Worm (Caenorhabditis elegans): ENCODE results near the gene T10G3.8.
A peak's percentile ranks its signal among the peaks of the same experiment; 100 is the strongest.

Gene T10G3.8

DNA sequence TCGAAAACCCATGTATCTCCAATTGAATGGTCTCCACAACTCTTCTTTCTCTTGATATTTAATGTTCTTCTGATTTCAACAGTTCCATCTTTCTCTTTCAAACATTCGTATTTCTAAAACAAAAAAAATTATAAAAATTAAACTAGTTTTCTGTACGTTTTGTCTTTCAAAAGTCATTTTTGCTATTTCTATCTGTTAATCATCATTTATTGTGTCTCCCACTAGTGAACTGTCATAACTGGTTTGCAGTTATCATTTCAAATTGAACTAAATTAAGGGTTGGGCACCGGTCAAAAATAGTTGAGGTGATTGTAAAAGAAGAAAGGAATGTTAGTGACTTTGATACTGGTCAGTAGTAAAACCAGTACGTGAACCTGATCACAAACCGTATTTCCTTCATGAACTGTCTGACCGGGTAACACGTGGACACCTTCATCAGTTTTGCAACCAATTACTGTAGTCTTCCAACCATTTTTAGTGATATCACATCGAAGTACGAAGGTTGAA lies 12.1 kb upstream of the T10G3.8 start:
- TF ChIP-seq fkh-2 (tag; optimal IDR thresholded peaks at IDR 0.05) (no peak), elt-3 (tag; optimal IDR thresholded peaks at IDR 0.05) (peak in 1 of 3 experiments; percentile 30), mdl-1 (tag; optimal IDR thresholded peaks at IDR 0.05) (no peak), elt-1 (tag; optimal IDR thresholded peaks at IDR 0.05) (no peak), lin-39 (tag; optimal IDR thresholded peaks at IDR 0.05) (no peak), nhr-237 (tag; optimal IDR thresholded peaks at IDR 0.05) (no peak)

DNA sequence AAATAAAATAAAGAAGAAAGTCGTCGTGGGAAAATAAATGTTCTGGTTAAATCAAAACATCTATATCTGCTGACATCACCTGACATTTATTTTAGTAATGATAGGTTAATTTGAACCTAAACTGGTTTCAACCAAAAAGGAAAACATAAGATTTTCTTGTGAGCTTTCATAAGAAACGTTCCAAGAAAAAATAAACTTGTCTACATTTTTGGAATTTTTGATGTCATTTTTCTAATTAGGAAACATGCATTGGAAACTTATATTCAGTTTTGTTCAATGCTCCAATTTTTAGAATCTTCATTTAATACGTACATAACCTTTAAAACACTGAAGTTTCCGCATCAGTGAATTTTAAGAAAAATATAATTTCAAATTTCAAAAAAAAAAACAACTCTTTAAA lies 9.5 kb upstream of the T10G3.8 start:
- TF ChIP-seq nhr-76 (tag; optimal IDR thresholded peaks at IDR 0.05): no peak
- no peak for TF ChIP-seq ceh-16 (tag; optimal IDR thresholded peaks at IDR 0.05)
- no peak for TF ChIP-seq unc-39 (tag; optimal IDR thresholded peaks at IDR 0.05)
- TF ChIP-seq nhr-43 (tag; optimal IDR thresholded peaks at IDR 0.05; ENCODE audit: poor library complexity, severe bottlenecking): no peak
- TF ChIP-seq nhr-11 (tag; optimal IDR thresholded peaks at IDR 0.05): no peak

DNA sequence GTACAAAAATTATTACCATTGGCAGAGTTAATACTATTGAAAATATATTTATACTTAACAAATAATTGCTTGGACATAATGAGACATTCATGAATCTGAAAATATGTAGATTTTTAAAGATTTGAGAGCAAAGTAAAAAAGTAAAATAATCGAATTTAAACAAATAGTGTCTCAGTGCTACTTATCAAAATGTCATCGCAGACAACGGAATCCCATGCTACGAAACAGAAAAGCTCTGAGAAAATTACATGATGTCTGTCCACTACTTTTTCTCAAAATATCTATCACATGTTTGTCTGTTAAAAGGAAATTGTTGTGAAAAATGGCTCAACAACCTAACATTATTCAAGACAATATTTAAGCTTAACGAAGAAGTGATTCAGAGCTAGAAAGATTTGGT lies 8.1 kb upstream of the T10G3.8 start, which contains the start of gene T10G3.4:
TSS of gene T10G3.4 (minus strand) at position 101 of the 400 bp plus-strand sequence.
- TF ChIP-seq nhr-28 (tag; optimal IDR thresholded peaks at IDR 0.05): no peak
- TF ChIP-seq skn-1 (tag; optimal IDR thresholded peaks at IDR 0.05): no peak
- TF ChIP-seq jun-1 (tag; optimal IDR thresholded peaks at IDR 0.05): no peak
- no peak for TF ChIP-seq snpc-4 (tag; optimal IDR thresholded peaks at IDR 0.05)
- TF ChIP-seq ceh-82 (tag; optimal IDR thresholded peaks at IDR 0.05): no peak
- no peak for TF ChIP-seq egl-5 (tag; optimal IDR thresholded peaks at IDR 0.05)
- no peak for TF ChIP-seq nhr-237 (tag; optimal IDR thresholded peaks at IDR 0.05)
- TF ChIP-seq zag-1 (tag; optimal IDR thresholded peaks at IDR 0.05): no peak
- TF ChIP-seq egl-27 (tag; optimal IDR thresholded peaks at IDR 0.05): no peak
- no peak for TF ChIP-seq elt-3 (tag; optimal IDR thresholded peaks at IDR 0.05)

DNA sequence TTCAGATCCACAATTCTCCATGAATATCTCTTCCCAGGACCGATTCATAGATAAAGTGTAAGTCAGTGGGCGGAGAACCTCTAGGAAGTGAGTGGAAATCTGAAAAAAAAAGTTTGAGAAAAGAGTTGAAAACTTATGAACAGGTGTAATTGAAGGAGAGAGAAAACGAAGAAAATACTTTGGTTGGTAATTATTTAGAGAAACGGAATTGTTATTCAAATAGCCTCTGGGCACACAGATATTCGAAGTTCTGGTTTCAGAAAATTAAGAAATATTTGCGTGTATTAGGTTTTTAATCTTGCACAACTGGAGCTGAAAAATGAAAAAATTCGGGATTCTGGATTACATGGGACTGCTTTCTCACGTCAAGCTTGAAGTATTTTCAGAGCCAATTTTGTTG lies 3.5 kb upstream of the T10G3.8 start, which contains the start of gene T10G3.2:
TSS of gene T10G3.2 (minus strand) at position 101 of the 400 bp plus-strand sequence.
- TF ChIP-seq unc-62 (GFP tag; optimal IDR thresholded peaks at IDR 0.05): no peak
- TF ChIP-seq nhr-77 (tag; optimal IDR thresholded peaks at IDR 0.05): no peak
- no peak for TF ChIP-seq ztf-4 (tag; optimal IDR thresholded peaks at IDR 0.05)
- no peak for TF ChIP-seq ZK546.5 (tag; optimal IDR thresholded peaks at IDR 0.05)
- no peak for TF ChIP-seq jun-1 (tag; optimal IDR thresholded peaks at IDR 0.05)
- TF ChIP-seq skn-1 (tag; optimal IDR thresholded peaks at IDR 0.05): no peak
- TF ChIP-seq nhr-76 (tag; optimal IDR thresholded peaks at IDR 0.05): no peak
- no peak for TF ChIP-seq nhr-12 (tag; optimal IDR thresholded peaks at IDR 0.05)
- no peak for TF ChIP-seq egl-5 (tag; optimal IDR thresholded peaks at IDR 0.05)
- TF ChIP-seq nhr-43 (tag; optimal IDR thresholded peaks at IDR 0.05; ENCODE audit: poor library complexity, severe bottlenecking): no peak
- no peak for TF ChIP-seq mdl-1 (tag; optimal IDR thresholded peaks at IDR 0.05)
- TF ChIP-seq unc-39 (tag; optimal IDR thresholded peaks at IDR 0.05): no peak
- TF ChIP-seq ceh-82 (tag; optimal IDR thresholded peaks at IDR 0.05): no peak
- no peak for TF ChIP-seq aly-2 (tag; optimal IDR thresholded peaks at IDR 0.05)

DNA sequence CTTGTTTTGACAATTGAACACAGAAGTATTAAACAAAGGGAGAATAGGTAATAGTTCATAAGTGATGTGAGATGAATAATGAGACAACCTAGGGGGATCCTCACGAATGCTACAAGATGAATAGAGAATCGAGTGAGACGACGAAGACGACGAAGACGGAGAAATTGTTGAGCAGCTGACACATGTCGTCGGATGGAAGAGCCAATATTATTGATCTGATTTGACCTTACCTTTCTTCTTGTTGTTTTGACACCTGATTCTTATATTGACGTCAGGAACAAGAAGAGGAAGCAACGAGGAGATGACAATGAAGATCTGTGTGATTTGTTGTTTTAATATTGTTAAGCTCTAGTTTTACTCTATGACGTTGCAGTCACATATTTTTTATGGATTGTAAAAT lies 2.8 kb downstream of the T10G3.8 start, which contains the start of gene T10G3.1:
TSS of gene T10G3.1 (minus strand) at position 213 of the 400 bp plus-strand sequence.
- TF ChIP-seq elt-3 (tag; optimal IDR thresholded peaks at IDR 0.05) (no peak), nhr-43 (tag; optimal IDR thresholded peaks at IDR 0.05; ENCODE audit: poor library complexity, severe bottlenecking) (no peak), fkh-10 (GFP tag; optimal IDR thresholded peaks at IDR 0.05) (no peak), ceh-82 (tag; optimal IDR thresholded peaks at IDR 0.05) (no peak), nhr-23 (tag; optimal IDR thresholded peaks at IDR 0.05) (no peak), ZK546.5 (tag; optimal IDR thresholded peaks at IDR 0.05) (no peak), nhr-237 (tag; optimal IDR thresholded peaks at IDR 0.05) (no peak), lin-39 (tag; optimal IDR thresholded peaks at IDR 0.05) (no peak), egl-5 (tag; optimal IDR thresholded peaks at IDR 0.05) (no peak), sea-2 (GFP tag; optimal IDR thresholded peaks at IDR 0.05) (no peak), daf-12 (tag; optimal IDR thresholded peaks at IDR 0.05) (no peak), elt-2 (tag; optimal IDR thresholded peaks at IDR 0.05) (no peak), elt-1 (tag; optimal IDR thresholded peaks at IDR 0.05) (no peak), pqm-1 (tag; optimal IDR thresholded peaks at IDR 0.05) (no peak), pha-4 (tag; optimal IDR thresholded peaks at IDR 0.05) (no peak), ceh-28 (tag; optimal IDR thresholded peaks at IDR 0.05) (no peak), ama-1 (optimal IDR thresholded peaks at IDR 0.05) (no peak)

All from whole organism, L3 larva.